Worm (Caenorhabditis elegans) whole organism, early embryonic: ENCODE results near the gene dop-5.

Experiments used
- aly-1 ChIP-seq: sonication (generic microtip); optimal IDR thresholded peaks from 2 replicates; lab custom pipeline; 2016; ENCODE audit warnings: missing genetic modification characterization, missing compliant biosample characterization
- ama-1 ChIP-seq: fragments of 150-350 bp; optimal IDR thresholded peaks from 2 replicates; lab custom pipeline; 2014
- ets-7 ChIP-seq: sonication (generic microtip); optimal IDR thresholded peaks from 2 replicates; lab custom pipeline; 2016; ENCODE audit warnings: missing genotype, missing genetic modification characterization, missing compliant biosample characterization
- hmbx-1 ChIP-seq: sonication (generic microtip); optimal IDR thresholded peaks from 2 replicates; lab custom pipeline; 2016; ENCODE audit warnings: mild to moderate bottlenecking, missing genetic modification characterization, missing compliant biosample characterization

DNA sequence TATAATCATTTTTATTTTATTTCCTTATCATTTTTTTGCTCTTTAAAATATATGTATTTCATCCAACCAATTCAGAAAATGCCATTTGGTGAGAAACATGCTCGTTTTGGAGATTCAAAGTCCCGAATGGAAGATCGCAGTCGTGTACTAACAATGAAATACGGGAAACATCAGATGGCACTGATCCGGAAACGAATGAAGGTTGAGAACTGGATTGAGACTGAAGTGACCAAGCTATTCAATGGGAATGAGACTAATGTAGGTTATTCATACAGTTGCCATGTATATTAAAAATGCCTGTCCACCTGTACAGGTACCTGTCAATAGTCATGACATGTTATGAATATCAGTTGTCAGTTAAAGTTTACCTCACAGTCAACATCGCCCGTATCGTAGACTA, 17.0 kb upstream of the dop-5 start, which contains the start of gene F55C10.5:
- TF ChIP-seq ama-1 (no peak), hmbx-1 (tag; lab: Kevin White, UChicago) (no peak), ets-7 (tag; lab: Kevin White, UChicago) (no peak), aly-1 (tag; lab: Kevin White, UChicago) (no peak)
